Worm (Caenorhabditis elegans) whole organism, L4 larva: ENCODE results near the gene Y38C1AA.7.

Source experiments
- ZK546.5 ChIP-seq, 2 experiments: sonication (generic microtip); optimal IDR thresholded peaks; 2 replicates each; lab custom pipeline; 2017; ENCODE audit warnings: missing biosample characterization in 2 of 2, missing genetic modification characterization in 2 of 2
- aly-2 ChIP-seq: sonication (generic microtip); optimal IDR thresholded peaks from 2 replicates; lab custom pipeline; 2018; ENCODE audit warnings: missing biosample characterization, missing genetic modification characterization
- ceh-82 ChIP-seq: sonication (generic microtip); optimal IDR thresholded peaks from 2 replicates; lab custom pipeline; 2017; ENCODE audit warnings: missing biosample characterization, missing genetic modification characterization
- lin-39 ChIP-seq: fragments of 150-350 bp; optimal IDR thresholded peaks from 2 replicates; lab custom pipeline; 2014; ENCODE audit warnings: missing biosample characterization, missing genetic modification reagents, missing genetic modification characterization
- lsy-2 ChIP-seq, 2 experiments: fragments of 150-350 bp in 1 of 2; sonication (generic microtip) in 1 of 2; optimal IDR thresholded peaks; 2 replicates each; lab custom pipeline; 2014 to 2017; ENCODE audit warnings: missing biosample characterization in 2 of 2, missing genetic modification characterization in 2 of 2
- mdt-29 ChIP-seq: fragments of 200-800 bp; sonication (Bioruptor generic); IDR thresholded peaks from 2 replicates; pipeline ENCODE4 v1.3.6; 2022; ENCODE audit warnings: missing genetic modification reagents, missing genetic modification characterization, missing compliant biosample characterization
- nhr-11 ChIP-seq: fragments of 150-350 bp; optimal IDR thresholded peaks from 2 replicates; lab custom pipeline; 2014; ENCODE audit warnings: missing biosample characterization, missing genetic modification characterization
- php-3 ChIP-seq: fragments of 200-800 bp; sonication (Bioruptor generic); IDR thresholded peaks from 2 replicates; pipeline ENCODE4 v1.3.6; 2022; ENCODE audit warnings: missing genetic modification reagents, missing genetic modification characterization, missing compliant biosample characterization
- skn-1 ChIP-seq: fragments of 150-350 bp; optimal IDR thresholded peaks from 2 replicates; lab custom pipeline; 2014; ENCODE audit warnings: missing biosample characterization, missing genetic modification characterization
- unc-39 ChIP-seq: sonication (generic microtip); optimal IDR thresholded peaks from 2 replicates; lab custom pipeline; 2017; ENCODE audit warnings: missing biosample characterization, missing genetic modification characterization
- unc-62 ChIP-seq, 3 experiments: fragments of 150-350 bp in 1 of 3; sonication (generic microtip); optimal IDR thresholded peaks in 2 of 3; peaks in 1 of 3; 1 replicate in 1 of 3; 2 replicates in 2 of 3; lab custom pipeline; 2014 to 2017; ENCODE audit warnings: missing biosample characterization in 3 of 3, missing genetic modification characterization in 3 of 3, missing genetic modification reagents in 3 of 3, missing genotype in 1 of 3
- ztf-11 ChIP-seq: fragments of 150-350 bp; optimal IDR thresholded peaks from 2 replicates; lab custom pipeline; 2014; ENCODE audit warnings: missing biosample characterization, missing genetic modification characterization

- TF ChIP-seq unc-39 (tag; lab: Kevin White, UChicago) (no peak), unc-62 (GFP tag; optimal IDR thresholded peaks at IDR 0.05 in 1 of 2; lab: Kevin White, UChicago) (no peak), unc-62 (tag; optimal IDR thresholded peaks at IDR 0.05; lab: Kevin White, UChicago) (no peak), aly-2 (tag; lab: Kevin White, UChicago) (no peak), nhr-11 (tag; lab: Kevin White, UChicago) (no peak), skn-1 (tag; lab: Kevin White, UChicago) (no peak), mdt-29 (GFP tag; lab: Robert Waterston, UW) (no peak), ztf-11 (tag; lab: Kevin White, UChicago) (no peak), php-3 (GFP tag; lab: Robert Waterston, UW) (no peak), lin-39 (tag; lab: Kevin White, UChicago) (no peak), ZK546.5 (tag; optimal IDR thresholded peaks at IDR 0.05; lab: Kevin White, UChicago) (no peak), lsy-2 (tag; optimal IDR thresholded peaks at IDR 0.05; lab: Kevin White, UChicago) (no peak), ceh-82 (tag; lab: Kevin White, UChicago) (no peak)
Measured at ce11 chrIV:164777-165176, 6.0 kb downstream of the Y38C1AA.7 start, which contains the start of gene cutl-24.
